Worm (Caenorhabditis elegans) whole organism, L3 larva: ENCODE data around the gene srx-118.

Experiments
- ama-1 ChIP-seq: fragments of 150-350 bp; optimal IDR thresholded peaks from 2 replicates; lab custom pipeline; 2018
- elt-3 ChIP-seq, 3 experiments: fragments of 150-350 bp in 1 of 3; sonication (generic microtip) in 2 of 3; optimal IDR thresholded peaks; 2 replicates in 2 of 3; 4 replicates in 1 of 3; lab custom pipeline; 2014 to 2017; ENCODE audit warnings: missing biosample characterization in 3 of 3, missing genetic modification characterization in 3 of 3
- lin-15B ChIP-seq: fragments of 150-350 bp; optimal IDR thresholded peaks from 2 replicates; lab custom pipeline; 2014; ENCODE audit warnings: missing biosample characterization, missing genetic modification characterization
- nhr-11 ChIP-seq: fragments of 150-350 bp; optimal IDR thresholded peaks from 2 replicates; lab custom pipeline; 2014; ENCODE audit warnings: missing biosample characterization, missing genetic modification characterization
- skn-1 ChIP-seq: fragments of 150-350 bp; optimal IDR thresholded peaks from 2 replicates; lab custom pipeline; 2014; ENCODE audit warnings: missing biosample characterization, missing genetic modification characterization
- tbx-2 ChIP-seq: sonication (generic microtip); optimal IDR thresholded peaks from 2 replicates; lab custom pipeline; 2016; ENCODE audit warnings: mild to moderate bottlenecking, missing genetic modification characterization, missing compliant biosample characterization
- zag-1 ChIP-seq: fragments of 150-350 bp; optimal IDR thresholded peaks from 2 replicates; lab custom pipeline; 2014; ENCODE audit warnings: missing biosample characterization, missing genetic modification characterization

DNA sequence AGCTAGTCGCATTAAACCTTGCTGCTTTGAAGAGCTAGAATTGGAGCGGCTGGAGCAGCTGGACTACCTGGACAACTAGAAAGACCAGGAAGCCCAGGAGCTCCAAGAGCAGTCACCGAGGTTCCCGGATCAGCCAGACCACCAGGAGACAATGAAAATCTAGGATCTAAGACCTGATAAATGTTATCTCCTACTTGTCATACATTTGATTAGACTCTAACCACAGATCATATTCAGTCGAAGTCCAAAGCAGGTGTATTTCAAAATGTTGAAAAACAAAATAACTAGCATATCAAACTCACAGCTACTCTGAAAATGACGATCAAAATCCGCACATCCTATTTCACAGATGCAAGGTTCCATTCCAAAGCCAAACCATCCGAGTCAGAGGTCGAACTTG is 33.7 kb upstream of the srx-118 start, which contains the start of gene srz-6:
- no peak for TF ChIP-seq tbx-2 (tag; lab: Kevin White, UChicago)
- TF ChIP-seq lin-15B (tag; lab: Kevin White, UChicago), result no peak
- TF ChIP-seq skn-1 (tag; lab: Kevin White, UChicago), result no peak
- no peak for TF ChIP-seq elt-3 (tag; optimal IDR thresholded peaks at IDR 0.05; lab: Kevin White, UChicago)
- no peak for TF ChIP-seq ama-1
- no peak for TF ChIP-seq zag-1
- no peak for TF ChIP-seq nhr-11 (tag; lab: Kevin White, UChicago)
